Worm (Caenorhabditis elegans) whole organism, L4/young adult: ENCODE results near the gene srg-21.

Experiments used
- W03F9.2 ChIP-seq: fragments of 150-350 bp; optimal IDR thresholded peaks from 2 replicates; lab custom pipeline; 2014; ENCODE audit warnings: missing biosample characterization, missing genetic modification characterization
- dao-5 ChIP-seq: sonication (generic microtip); optimal IDR thresholded peaks from 2 replicates; lab custom pipeline; 2016; ENCODE audit warnings: missing genotype, missing genetic modification characterization, moderate library complexity, missing compliant biosample characterization
- him-1 ChIP-seq: sonication (generic microtip); optimal IDR thresholded peaks from 2 replicates; lab custom pipeline; 2016; ENCODE audit warnings: missing genotype, missing genetic modification reagents, missing genetic modification characterization, missing compliant biosample characterization

DNA sequence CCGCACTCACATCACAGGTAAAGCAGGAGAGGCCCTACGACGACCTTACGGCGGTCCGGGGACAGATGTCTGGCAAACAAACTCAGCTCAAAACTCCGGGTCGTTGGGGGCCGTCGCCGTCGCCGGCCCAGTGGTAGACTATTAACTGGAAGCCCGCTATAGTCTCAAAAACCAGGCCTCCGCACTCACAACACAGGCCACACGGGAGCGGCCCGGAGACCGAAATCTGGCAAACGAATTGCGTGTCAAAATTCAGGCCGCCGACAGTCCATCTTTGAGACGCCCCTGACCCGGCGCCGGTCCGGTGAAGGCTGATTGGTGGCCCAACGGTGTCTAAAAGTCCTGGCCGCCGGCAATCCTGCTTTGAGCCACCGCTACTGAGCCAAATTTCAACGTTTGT is 45.7 kb downstream of the srg-21 start:
- no peak for TF ChIP-seq dao-5
- TF ChIP-seq W03F9.2 (tag; lab: Kevin White, UChicago): no peak
- TF ChIP-seq him-1 (tag; lab: Kevin White, UChicago): no peak
